Worm (Caenorhabditis elegans): ENCODE measurements around the gene him-18.

The him-18 gene

DNA sequence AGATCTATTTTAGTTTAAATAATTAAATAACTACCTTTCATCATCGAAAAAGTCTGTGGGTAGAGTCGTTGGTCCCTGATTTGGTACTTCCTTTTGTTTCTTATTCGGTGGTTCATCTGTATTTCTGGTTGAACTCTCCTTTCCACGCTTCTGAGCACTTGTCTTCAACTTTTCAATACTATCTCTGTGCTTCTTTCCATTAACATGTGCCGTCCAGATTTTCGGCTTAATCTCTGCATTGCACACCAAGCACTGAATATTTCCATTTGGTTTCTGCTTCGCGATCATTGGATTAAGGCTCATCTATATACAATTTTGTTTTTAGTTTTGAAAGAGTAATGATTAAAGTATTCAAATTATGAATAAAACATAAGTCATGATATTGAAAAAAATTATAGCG lies 15.1 kb downstream of the him-18 start, which contains the start of gene sel-13:
sel-13 (minus strand) TSS at position 303 of the 400 bp plus-strand sequence.
- TF ChIP-seq mdl-1 (tag; optimal IDR thresholded peaks at IDR 0.05) (no peak), R02D3.7 (tag; optimal IDR thresholded peaks at IDR 0.05) (no peak), lsy-2 (tag; optimal IDR thresholded peaks at IDR 0.05) (no peak), nhr-11 (tag; optimal IDR thresholded peaks at IDR 0.05) (no peak), nhr-25 (tag; optimal IDR thresholded peaks at IDR 0.05) (no peak), sma-3 (GFP tag; optimal IDR thresholded peaks at IDR 0.05) (no peak), fos-1 (tag; optimal IDR thresholded peaks at IDR 0.05) (no peak), crh-2 (tag; optimal IDR thresholded peaks at IDR 0.05) (no peak), lin-39 (tag; optimal IDR thresholded peaks at IDR 0.05) (no peak), snpc-4 (tag; optimal IDR thresholded peaks at IDR 0.05) (no peak), gmeb-1 (tag; optimal IDR thresholded peaks at IDR 0.05) (no peak)

ce11 chrIII:4697819-4698218 lies 17.2 kb downstream of the him-18 start, which contains the start of gene dnj-18:
Gene dnj-18, plus strand, starts transcription at chrIII:4698119.
- TF ChIP-seq zag-1 (tag; optimal IDR thresholded peaks at IDR 0.05) (no peak), sma-3 (GFP tag; optimal IDR thresholded peaks at IDR 0.05) (no peak), ZK546.5 (tag; optimal IDR thresholded peaks at IDR 0.05) (no peak), nhr-25 (tag; optimal IDR thresholded peaks at IDR 0.05) (no peak), nhr-6 (tag; optimal IDR thresholded peaks at IDR 0.05) (no peak), unc-55 (GFP tag; optimal IDR thresholded peaks at IDR 0.05) (no peak), mdl-1 (tag; optimal IDR thresholded peaks at IDR 0.05) (no peak), unc-62 (GFP tag; optimal IDR thresholded peaks at IDR 0.05) (no peak), skn-1 (tag; optimal IDR thresholded peaks at IDR 0.05) (no peak), fos-1 (tag; optimal IDR thresholded peaks at IDR 0.05) (no peak), lin-39 (tag; optimal IDR thresholded peaks at IDR 0.05) (no peak), nhr-11 (tag; optimal IDR thresholded peaks at IDR 0.05) (no peak), ceh-82 (tag; optimal IDR thresholded peaks at IDR 0.05) (no peak), mab-5 (tag; optimal IDR thresholded peaks at IDR 0.05) (no peak)

ce11 chrIII:4696903-4697302 lies 18.1 kb downstream of the him-18 start:
- TF ChIP-seq ama-1 (optimal IDR thresholded peaks at IDR 0.05) (no peak), lin-11 (tag; optimal IDR thresholded peaks at IDR 0.05) (no peak), skn-1 (tag; optimal IDR thresholded peaks at IDR 0.05) (no peak), nhr-6 (tag; optimal IDR thresholded peaks at IDR 0.05) (no peak), nhr-12 (tag; optimal IDR thresholded peaks at IDR 0.05) (no peak), elt-1 (tag; optimal IDR thresholded peaks at IDR 0.05) (no peak), R02D3.7 (tag; optimal IDR thresholded peaks at IDR 0.05) (no peak), nhr-77 (tag; optimal IDR thresholded peaks at IDR 0.05) (no peak), nhr-25 (tag; optimal IDR thresholded peaks at IDR 0.05) (no peak), snpc-4 (tag; optimal IDR thresholded peaks at IDR 0.05) (no peak), sem-4 (tag; optimal IDR thresholded peaks at IDR 0.05) (no peak), nhr-129 (tag; optimal IDR thresholded peaks at IDR 0.05) (no peak), sma-3 (GFP tag; optimal IDR thresholded peaks at IDR 0.05) (no peak), dmd-4 (tag; optimal IDR thresholded peaks at IDR 0.05) (no peak), zag-1 (tag; optimal IDR thresholded peaks at IDR 0.05) (no peak)

DNA sequence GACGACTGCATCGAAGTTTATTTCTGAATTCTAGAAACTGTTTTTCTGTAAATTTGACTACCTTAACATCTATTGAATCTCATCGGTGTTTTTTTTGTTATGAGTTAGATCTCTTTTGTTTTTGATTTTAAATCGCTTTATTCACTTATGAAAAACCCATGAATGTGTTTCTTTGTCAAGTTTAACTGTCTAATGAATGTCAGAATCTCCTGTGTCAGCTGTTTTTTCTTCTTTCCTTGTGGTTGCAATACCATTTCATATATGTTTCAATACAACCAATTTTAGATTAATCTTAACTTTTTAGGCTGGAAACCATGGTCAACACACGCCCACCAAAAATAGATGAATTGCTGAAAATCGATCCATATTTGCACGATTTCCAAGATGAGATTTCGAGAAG lies 19.9 kb downstream of the him-18 start, which contains the start of gene T04A8.7:
T04A8.7 (plus strand) TSS at position 301 of the 400 bp plus-strand sequence.
- TF ChIP-seq nhr-10 (tag; optimal IDR thresholded peaks at IDR 0.05) = no peak
- TF ChIP-seq elt-1 (tag; optimal IDR thresholded peaks at IDR 0.05) = no peak
- no peak for TF ChIP-seq nhr-23 (tag; optimal IDR thresholded peaks at IDR 0.05)
- no peak for TF ChIP-seq egl-27 (tag; optimal IDR thresholded peaks at IDR 0.05)
- no peak for TF ChIP-seq lin-39 (tag; optimal IDR thresholded peaks at IDR 0.05)
- no peak for TF ChIP-seq elt-3 (tag; optimal IDR thresholded peaks at IDR 0.05)
- no peak for TF ChIP-seq mdl-1 (tag; optimal IDR thresholded peaks at IDR 0.05)
- no peak for TF ChIP-seq nhr-237 (tag; optimal IDR thresholded peaks at IDR 0.05)
- no peak for TF ChIP-seq nhr-77 (tag; optimal IDR thresholded peaks at IDR 0.05)
- TF ChIP-seq R02D3.7 (tag; optimal IDR thresholded peaks at IDR 0.05) = no peak
- no peak for TF ChIP-seq unc-55 (GFP tag; optimal IDR thresholded peaks at IDR 0.05)

DNA sequence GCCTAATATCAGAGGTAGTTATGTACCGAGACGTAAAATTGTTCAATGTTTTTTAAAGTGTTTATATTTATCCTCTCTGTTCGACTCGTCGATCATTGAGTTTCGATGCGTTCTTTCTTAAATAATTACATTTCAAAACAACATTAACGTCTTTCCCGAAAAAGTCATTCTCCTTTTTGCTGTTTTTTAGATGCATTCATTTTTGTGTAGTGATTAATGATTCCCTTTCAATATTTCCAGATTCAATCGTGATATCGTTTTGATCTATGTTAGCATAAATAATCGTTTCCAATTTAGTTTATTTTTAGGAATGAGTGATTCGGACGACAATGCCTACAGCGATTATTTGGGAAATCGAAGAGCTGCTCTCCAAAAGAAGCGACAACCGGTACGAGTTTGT lies 21.3 kb downstream of the him-18 start, which contains the start of gene T04A8.8:
T04A8.8 (plus strand) TSS at position 301 of the 400 bp plus-strand sequence.
- TF ChIP-seq alr-1 (tag; optimal IDR thresholded peaks at IDR 0.05) = no peak
- TF ChIP-seq ceh-16 (tag; optimal IDR thresholded peaks at IDR 0.05) = no peak
- no peak for TF ChIP-seq sem-4 (tag; optimal IDR thresholded peaks at IDR 0.05)
- no peak for TF ChIP-seq skn-1 (tag; optimal IDR thresholded peaks at IDR 0.05)
- TF ChIP-seq sma-9 (GFP tag; optimal IDR thresholded peaks at IDR 0.05) = no peak
- no peak for TF ChIP-seq sma-9 (tag; optimal IDR thresholded peaks at IDR 0.05)
- TF ChIP-seq C34F6.9 (tag; optimal IDR thresholded peaks at IDR 0.05) = no peak
- no peak for TF ChIP-seq lin-11 (tag; optimal IDR thresholded peaks at IDR 0.05)
- TF ChIP-seq blmp-1 (tag; optimal IDR thresholded peaks at IDR 0.05; ENCODE audit: insufficient read depth) = no peak
- TF ChIP-seq peb-1 (tag; optimal IDR thresholded peaks at IDR 0.05) = no peak
- no peak for TF ChIP-seq lsy-2 (tag; optimal IDR thresholded peaks at IDR 0.05)
- TF ChIP-seq ztf-4 (tag; optimal IDR thresholded peaks at IDR 0.05) = no peak

Data from whole organism, L2 larva.